Fruit fly (Drosophila melanogaster) whole organism, embryonic: ENCODE data around the gene CG15435.

Experiments used
- CG11456 ChIP-seq: fragments of 200-800 bp; sonication (Bioruptor generic); IDR thresholded peaks from 3 replicates; pipeline ENCODE4 v1.3.6; 2022; ENCODE audit warnings: missing biosample characterization, missing genetic modification characterization
- CG11695 ChIP-seq: fragments of 200-800 bp; sonication (Bioruptor generic); IDR thresholded peaks from 3 replicates; pipeline ENCODE4 v1.3.6; 2022; ENCODE audit warnings: missing biosample characterization, missing genetic modification characterization
- CG11723 ChIP-seq: fragments of 200-800 bp; sonication (Bioruptor generic); optimal IDR thresholded peaks from 2 replicates; lab custom pipeline; 2017; ENCODE audit warnings: missing biosample characterization, mild to moderate bottlenecking, missing genetic modification characterization
- CG14050 ChIP-seq: fragments of 200-800 bp; sonication (Bioruptor generic); IDR thresholded peaks from 3 replicates; pipeline ENCODE4 v1.3.6; 2022; ENCODE audit warnings: missing biosample characterization, missing genetic modification characterization
- CG14441 ChIP-seq: fragments of 200-800 bp; sonication (Bioruptor generic); IDR thresholded peaks from 2 replicates; pipeline ENCODE4 v1.3.6; 2022; ENCODE audit warnings: missing biosample characterization, missing genetic modification characterization
- CG14667 ChIP-seq: fragments of 200-800 bp; sonication (Bioruptor generic); IDR thresholded peaks from 2 replicates; pipeline ENCODE4 v1.3.6; 2022; ENCODE audit warnings: missing biosample characterization, missing genetic modification characterization
- CG1529 ChIP-seq: fragments of 200-800 bp; sonication (Bioruptor generic); optimal IDR thresholded peaks from 3 replicates; lab custom pipeline; 2018; ENCODE audit warnings: missing biosample characterization, missing genetic modification characterization
- CG15514 ChIP-seq: fragments of 200-800 bp; sonication (Bioruptor generic); optimal IDR thresholded peaks from 3 replicates; lab custom pipeline; 2017; ENCODE audit warnings: missing biosample characterization, missing genetic modification characterization, mild to moderate bottlenecking, moderate library complexity, missing genetic modification reagents
- CG1603 ChIP-seq: fragments of 200-800 bp; sonication (Bioruptor generic); optimal IDR thresholded peaks from 2 replicates; lab custom pipeline; 2019; ENCODE audit warnings: missing biosample characterization, mild to moderate bottlenecking, missing genetic modification characterization, moderate library complexity
- CG17802 ChIP-seq: fragments of 200-800 bp; sonication (Bioruptor generic); optimal IDR thresholded peaks from 2 replicates; lab custom pipeline; 2018; ENCODE audit warnings: missing biosample characterization, mild to moderate bottlenecking, missing genetic modification characterization, moderate library complexity
- CG18764 ChIP-seq: fragments of 200-800 bp; sonication (Bioruptor generic); optimal IDR thresholded peaks from 3 replicates; lab custom pipeline; 2016; ENCODE audit warnings: missing biosample characterization, missing genetic modification characterization
- CG2199 ChIP-seq: fragments of 200-800 bp; sonication (Bioruptor generic); IDR thresholded peaks from 3 replicates; pipeline ENCODE4 v1.3.6; 2022; ENCODE audit warnings: missing biosample characterization, missing genetic modification characterization
- CG3065 ChIP-seq: fragments of 200-800 bp; sonication (Bioruptor generic); optimal IDR thresholded peaks from 2 replicates; lab custom pipeline; 2016; ENCODE audit warnings: missing biosample characterization, missing genetic modification characterization
- CG31365 ChIP-seq: fragments of 200-800 bp; sonication (Bioruptor generic); optimal IDR thresholded peaks from 2 replicates; lab custom pipeline; 2018; ENCODE audit warnings: missing biosample characterization, mild to moderate bottlenecking, missing genetic modification characterization
- CG31388 ChIP-seq: fragments of 200-800 bp; sonication (Bioruptor generic); optimal IDR thresholded peaks from 2 replicates; lab custom pipeline; 2016; ENCODE audit warnings: missing biosample characterization, missing genetic modification characterization
- CG3847 ChIP-seq: fragments of 200-800 bp; sonication (Bioruptor generic); IDR thresholded peaks from 2 replicates; pipeline ENCODE4 v1.3.6; 2022; ENCODE audit warnings: missing biosample characterization, missing genetic modification characterization
- CG4730 ChIP-seq: fragments of 200-800 bp; sonication (Bioruptor generic); IDR thresholded peaks from 2 replicates; pipeline ENCODE4 v1.3.6; 2022; ENCODE audit warnings: missing biosample characterization, missing genetic modification characterization
- CG4854 ChIP-seq: fragments of 200-800 bp; sonication (Bioruptor generic); optimal IDR thresholded peaks from 2 replicates; lab custom pipeline; 2016; ENCODE audit warnings: missing biosample characterization, missing genetic modification characterization, inconsistent platforms
- CG6813 ChIP-seq: fragments of 200-800 bp; sonication (Bioruptor generic); optimal IDR thresholded peaks from 2 replicates; lab custom pipeline; 2017; ENCODE audit warnings: missing biosample characterization, missing genetic modification characterization, mild to moderate bottlenecking, moderate library complexity, missing genetic modification reagents
- CG8281 ChIP-seq: fragments of 200-800 bp; sonication (Bioruptor generic); optimal IDR thresholded peaks from 2 replicates; lab custom pipeline; 2018; ENCODE audit warnings: missing biosample characterization, mild to moderate bottlenecking, missing genetic modification characterization, moderate library complexity
- CG9215 ChIP-seq: fragments of 200-800 bp; sonication (Bioruptor generic); IDR thresholded peaks from 2 replicates; pipeline ENCODE4 v1.3.6; 2022; ENCODE audit warnings: missing biosample characterization, missing genetic modification characterization
- Elba2 ChIP-seq: fragments of 200-800 bp; sonication (Bioruptor generic); optimal IDR thresholded peaks from 3 replicates; lab custom pipeline; 2016; ENCODE audit warnings: missing biosample characterization, missing genetic modification characterization
- Lhr ChIP-seq: fragments of 200-800 bp; sonication (Bioruptor generic); optimal IDR thresholded peaks from 3 replicates; lab custom pipeline; 2017; ENCODE audit warnings: mild to moderate bottlenecking, missing biosample characterization, missing genetic modification reagents, missing genetic modification characterization
- Max ChIP-seq: fragments of 200-800 bp; sonication (Bioruptor generic); optimal IDR thresholded peaks from 2 replicates; lab custom pipeline; 2016; ENCODE audit warnings: missing biosample characterization, mild to moderate bottlenecking, missing genetic modification characterization
- Med ChIP-seq: fragments of 200-800 bp; sonication (Bioruptor generic); peaks from one replicate; lab custom pipeline; 2016; ENCODE audit warnings: missing biosample characterization, missing genetic modification characterization, mild to moderate bottlenecking, inconsistent platforms, moderate library complexity
- NC2β ChIP-seq: fragments of 200-800 bp; sonication (Bioruptor generic); optimal IDR thresholded peaks from 2 replicates; lab custom pipeline; 2016; ENCODE audit warnings: missing biosample characterization, missing genetic modification characterization
- Six4 ChIP-seq: fragments of 200-800 bp; sonication (Bioruptor generic); optimal IDR thresholded peaks from 2 replicates; lab custom pipeline; 2016; ENCODE audit warnings: missing biosample characterization, missing genetic modification characterization
- Sry-δ ChIP-seq: fragments of 200-800 bp; sonication (Bioruptor generic); optimal IDR thresholded peaks from 2 replicates; lab custom pipeline; 2016; ENCODE audit warnings: missing biosample characterization, missing genetic modification characterization
- Xrp1 ChIP-seq: fragments of 200-800 bp; sonication (Bioruptor generic); IDR thresholded peaks from 2 replicates; pipeline ENCODE4 v1.3.6; 2022; ENCODE audit warnings: missing biosample characterization, missing genetic modification characterization
- ac ChIP-seq: fragments of 200-800 bp; sonication (Bioruptor generic); optimal IDR thresholded peaks from 3 replicates; lab custom pipeline; 2017; ENCODE audit warnings: missing biosample characterization, mild to moderate bottlenecking, missing genetic modification characterization
- chinmo ChIP-seq: fragments of 200-800 bp; sonication (Bioruptor generic); IDR thresholded peaks from 4 replicates; pipeline ENCODE4 v1.3.6; 2022; ENCODE audit warnings: missing biosample characterization, missing genetic modification characterization; ENCODE audit not compliant: partially characterized antibody
- chm ChIP-seq: fragments of 200-800 bp; sonication (Bioruptor generic); IDR thresholded peaks from 2 replicates; pipeline ENCODE4 v1.3.6; 2022; ENCODE audit warnings: missing biosample characterization, missing genetic modification characterization
- chn ChIP-seq: fragments of 200-800 bp; sonication (Bioruptor generic); optimal IDR thresholded peaks from 2 replicates; lab custom pipeline; 2016; ENCODE audit warnings: missing biosample characterization, missing genetic modification characterization
- dimm ChIP-seq: fragments of 200-800 bp; sonication (Bioruptor generic); IDR thresholded peaks from 2 replicates; pipeline ENCODE4 v1.3.6; 2022; ENCODE audit warnings: missing biosample characterization, missing genetic modification characterization
- disco-r ChIP-seq: fragments of 200-800 bp; sonication (Bioruptor generic); optimal IDR thresholded peaks from 2 replicates; lab custom pipeline; 2016; ENCODE audit warnings: missing biosample characterization, missing genetic modification characterization
- dpn ChIP-seq, 2 experiments: fragments of 200-800 bp; sonication (Bioruptor generic); optimal IDR thresholded peaks; 3 replicates each; lab custom pipeline; 2016; ENCODE audit warnings: missing biosample characterization in 2 of 2, missing genetic modification characterization in 2 of 2
- ems ChIP-seq: fragments of 200-800 bp; sonication (Bioruptor generic); optimal IDR thresholded peaks from 3 replicates; lab custom pipeline; 2016; ENCODE audit warnings: missing biosample characterization, missing genetic modification characterization
- gt ChIP-seq: fragments of 200-800 bp; sonication (Bioruptor generic); IDR thresholded peaks from 2 replicates; pipeline ENCODE4 v1.3.6; 2022; ENCODE audit warnings: missing biosample characterization, missing genetic modification characterization
- insv ChIP-seq, 2 experiments: fragments of 200-800 bp; sonication (Bioruptor generic); optimal IDR thresholded peaks; 3 replicates each; lab custom pipeline; 2016 to 2018; ENCODE audit warnings: missing biosample characterization in 2 of 2, missing genetic modification characterization in 2 of 2
- lov ChIP-seq, 2 experiments: fragments of 200-800 bp in 1 of 2; fragments of >200 bp in 1 of 2; sonication (Bioruptor generic) in 1 of 2; IDR thresholded peaks in 1 of 2; optimal IDR thresholded peaks in 1 of 2; 2 replicates in 1 of 2; 3 replicates in 1 of 2; pipeline versions ENCODE4 v1.3.6 to Lab custom; 2017 to 2022; ENCODE audit warnings: missing biosample characterization in 1 of 2, missing genetic modification characterization in 1 of 2
- pan ChIP-seq, 4 experiments: fragments of >200 bp in 3 of 4; fragments of 200-800 bp in 1 of 4; sonication (Bioruptor generic) in 1 of 4; optimal IDR thresholded peaks in 3 of 4; IDR thresholded peaks in 1 of 4; 2 replicates each; pipeline versions ENCODE4 v1.3.6 to Lab custom; 2017 to 2022; ENCODE audit warnings: missing biosample characterization in 2 of 4, missing genetic modification characterization in 2 of 4, mixed read lengths in 1 of 4
- pho ChIP-seq: fragments of 200-800 bp; sonication (Bioruptor generic); optimal IDR thresholded peaks from 2 replicates; lab custom pipeline; 2016; ENCODE audit warnings: missing biosample characterization, missing genetic modification characterization
- pita ChIP-seq: fragments of 200-800 bp; sonication (Bioruptor generic); optimal IDR thresholded peaks from 2 replicates; lab custom pipeline; 2017; ENCODE audit warnings: missing biosample characterization, mild to moderate bottlenecking, missing genetic modification characterization
- repo ChIP-seq: fragments of 200-800 bp; sonication (Bioruptor generic); optimal IDR thresholded peaks from 2 replicates; lab custom pipeline; 2016; ENCODE audit warnings: missing biosample characterization, missing genetic modification characterization
- stwl ChIP-seq: fragments of 200-800 bp; sonication (Bioruptor generic); optimal IDR thresholded peaks from 3 replicates; lab custom pipeline; 2018; ENCODE audit warnings: missing biosample characterization, mild to moderate bottlenecking, missing genetic modification characterization, moderate library complexity
- sug ChIP-seq: fragments of 200-800 bp; optimal IDR thresholded peaks from 2 replicates; lab custom pipeline; 2019; ENCODE audit warnings: missing biosample characterization, mild to moderate bottlenecking, missing genetic modification characterization, moderate library complexity
- tx ChIP-seq: fragments of 200-800 bp; sonication (Bioruptor generic); optimal IDR thresholded peaks from 2 replicates; lab custom pipeline; 2016; ENCODE audit warnings: missing biosample characterization, missing genetic modification characterization
- vnd ChIP-seq: fragments of 200-800 bp; sonication (Bioruptor generic); IDR thresholded peaks from 3 replicates; pipeline ENCODE4 v1.3.6; 2022; ENCODE audit warnings: missing biosample characterization, missing genetic modification characterization; ENCODE audit not compliant: partially characterized antibody
- wdn ChIP-seq: fragments of 200-800 bp; sonication (Bioruptor generic); IDR thresholded peaks from 2 replicates; pipeline ENCODE4 v1.3.6; 2022; ENCODE audit warnings: missing biosample characterization, missing genetic modification characterization

CG15435 gene

DNA sequence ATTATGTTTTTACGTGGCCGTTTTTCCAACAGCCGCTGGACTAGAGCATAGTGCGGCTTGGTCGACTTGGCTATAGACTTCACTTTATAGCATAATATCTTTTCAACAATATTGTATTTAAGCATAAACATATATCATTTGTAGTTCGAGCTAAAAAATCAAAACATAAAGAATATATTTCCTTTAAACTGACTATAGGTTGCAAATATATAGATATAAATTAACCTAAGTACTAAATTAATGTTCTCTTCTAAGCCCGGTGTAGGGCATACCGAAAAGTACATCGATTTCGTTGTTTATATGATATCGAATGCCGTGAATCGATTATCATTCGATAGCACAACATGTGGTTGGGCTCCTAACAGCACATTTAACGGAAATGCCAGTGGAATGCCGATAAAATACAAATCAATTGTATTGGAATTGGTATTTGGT is 10.9 kb upstream of the CG15435 start, which contains the start of gene MFS18 (continued):
- TF ChIP-seq ems (GFP tag; lab: Kevin White, UChicago) (peak; percentile 95), insv (GFP tag; optimal IDR thresholded peaks at IDR 0.05; lab: Kevin White, UChicago) (peak in 1 of 2 experiments; percentile 54), CG3065 (GFP tag; lab: Kevin White, UChicago) (peak; percentile 91), CG6813 (GFP tag; lab: Kevin White, UChicago) (peak; percentile 98), pita (GFP tag; lab: Kevin White, UChicago) (no peak), CG4730 (GFP tag; lab: Robert Waterston, UW) (peak; percentile 99), chinmo (GFP tag; lab: Robert Waterston, UW) (peak; percentile 85; the same call in 2 of the 4 replicates), CG8281 (tag; lab: Kevin White, UChicago) (peak; percentile 91), sug (tag; lab: Kevin White, UChicago) (peak; percentile 82), CG1529 (GFP tag; lab: Kevin White, UChicago) (peak; percentile 92), pan (optimal IDR thresholded peaks at IDR 0.05; lab: Kevin White, UChicago) (no peak), pan (GFP tag; optimal IDR thresholded peaks at IDR 0.05 in 1 of 2, IDR thresholded peaks at IDR 0.05 in 1 of 2) (peak in 1 of 2 experiments; percentile 100), CG2199 (GFP tag; lab: Robert Waterston, UW) (peak; percentile 99), CG11695 (GFP tag; lab: Robert Waterston, UW) (peak; percentile 100), lov (optimal IDR thresholded peaks at IDR 0.05; lab: Kevin White, UChicago) (no peak), lov (GFP tag; IDR thresholded peaks at IDR 0.05; lab: Robert Waterston, UW) (peak; percentile 98), CG18764 (GFP tag; lab: Kevin White, UChicago) (peak; percentile 99), CG11723 (GFP tag; lab: Kevin White, UChicago) (peak; percentile 89), repo (GFP tag; lab: Kevin White, UChicago) (peak; percentile 91), Six4 (GFP tag; lab: Kevin White, UChicago) (peak; percentile 99), CG14441 (peak; percentile 99), CG3847 (GFP tag; lab: Robert Waterston, UW) (peak; percentile 97), CG31388 (peak; percentile 93), CG31365 (tag; lab: Kevin White, UChicago) (peak; percentile 89), NC2β (GFP tag; lab: Kevin White, UChicago) (peak; percentile 66), CG14050 (GFP tag; lab: Robert Waterston, UW) (peak; percentile 98), Lhr (GFP tag; lab: Kevin White, UChicago) (peak; percentile 89), disco-r (GFP tag; lab: Kevin White, UChicago) (peak; percentile 65), Xrp1 (GFP tag; lab: Robert Waterston, UW) (peak; percentile 100), tx (GFP tag; lab: Kevin White, UChicago) (peak; percentile 63), chm (GFP tag; lab: Robert Waterston, UW) (peak; percentile 97), CG4854 (GFP tag; lab: Kevin White, UChicago) (peak; percentile 89), CG1603 (tag; lab: Kevin White, UChicago) (peak; percentile 91), CG9215 (GFP tag; lab: Robert Waterston, UW) (peak; percentile 97), CG14667 (GFP tag; lab: Robert Waterston, UW) (peak; percentile 99), CG11456 (GFP tag; lab: Robert Waterston, UW) (peak; percentile 98), dpn (GFP tag; optimal IDR thresholded peaks at IDR 0.05; lab: Kevin White, UChicago) (peak; percentile 97 to 98), vnd (GFP tag; lab: Robert Waterston, UW) (peak; percentile 47; the same call in 2 of the 3 replicates), wdn (GFP tag; lab: Robert Waterston, UW) (peak; percentile 98), Elba2 (GFP tag; lab: Kevin White, UChicago) (peak; percentile 72), CG15514 (GFP tag; lab: Kevin White, UChicago) (peak; percentile 94), pho (GFP tag; lab: Kevin White, UChicago) (peak; percentile 87), gt (GFP tag; lab: Robert Waterston, UW) (peak; percentile 96), chn (GFP tag; lab: Kevin White, UChicago) (peak; percentile 93), Sry-δ (GFP tag; lab: Kevin White, UChicago) (peak; percentile 48), Med (GFP tag; lab: Kevin White, UChicago) (peak; percentile 97), Max (GFP tag; lab: Kevin White, UChicago) (peak; percentile 99), CG17802 (peak; percentile 92), ac (GFP tag; lab: Kevin White, UChicago) (peak; percentile 78), dimm (GFP tag; lab: Robert Waterston, UW) (peak; percentile 98), stwl (peak; percentile 94)
